Worm (Caenorhabditis elegans) whole organism, mixed stage, embryonic: ENCODE results near the gene T07D3.2.

Source experiments
- M03D4.4 ChIP-seq: sonication (generic microtip); optimal IDR thresholded peaks from 2 replicates; lab custom pipeline; 2017; ENCODE audit warnings: mild to moderate bottlenecking, missing genetic modification characterization, missing compliant biosample characterization
- bed-3 ChIP-seq: fragments of 200-800 bp; sonication (Bioruptor generic); optimal IDR thresholded peaks from 3 replicates; lab custom pipeline; 2018; ENCODE audit warnings: mild to moderate bottlenecking, missing genetic modification characterization, moderate library complexity, missing compliant biosample characterization
- blmp-1 ChIP-seq: fragments of 150-350 bp; optimal IDR thresholded peaks from 2 replicates; lab custom pipeline; 2014; ENCODE audit warnings: missing biosample characterization, missing genetic modification characterization
- ceh-39 ChIP-seq: fragments of 150-350 bp; optimal IDR thresholded peaks from 2 replicates; lab custom pipeline; 2014; ENCODE audit warnings: missing biosample characterization, missing genetic modification characterization
- ceh-43 ChIP-seq: fragments of 200-800 bp; sonication (Bioruptor generic); optimal IDR thresholded peaks from 2 replicates; lab custom pipeline; 2018; ENCODE audit warnings: mild to moderate bottlenecking, missing genetic modification characterization, moderate library complexity, missing compliant biosample characterization
- ceh-83 ChIP-seq: fragments of 200-800 bp; sonication (Bioruptor generic); optimal IDR thresholded peaks from 2 replicates; lab custom pipeline; 2018; ENCODE audit warnings: mild to moderate bottlenecking, missing genetic modification characterization, missing compliant biosample characterization
- ces-1 ChIP-seq: fragments of 150-350 bp; optimal IDR thresholded peaks from 2 replicates; lab custom pipeline; 2014; ENCODE audit warnings: missing biosample characterization, missing genetic modification reagents, missing genetic modification characterization
- drap-1 ChIP-seq: fragments of 200-800 bp; sonication (Bioruptor generic); optimal IDR thresholded peaks from 3 replicates; lab custom pipeline; 2018; ENCODE audit warnings: mild to moderate bottlenecking, missing genetic modification characterization, missing compliant biosample characterization
- elt-1 ChIP-seq: sonication (generic microtip); optimal IDR thresholded peaks from 2 replicates; lab custom pipeline; 2017; ENCODE audit warnings: missing genetic modification characterization, mild to moderate bottlenecking, missing compliant biosample characterization, antibody characterized with exemption, moderate library complexity, borderline replicate concordance; ENCODE audit not compliant: insufficient read depth
- elt-3 ChIP-seq: fragments of 150-350 bp; optimal IDR thresholded peaks from 2 replicates; lab custom pipeline; 2014; ENCODE audit warnings: missing biosample characterization, missing genetic modification characterization
- flh-1 ChIP-seq: fragments of 200-800 bp; sonication (Bioruptor generic); optimal IDR thresholded peaks from 2 replicates; lab custom pipeline; 2018; ENCODE audit warnings: mild to moderate bottlenecking, missing genetic modification characterization, moderate library complexity, missing compliant biosample characterization
- ham-2 ChIP-seq: fragments of 200-800 bp; sonication (Bioruptor generic); optimal IDR thresholded peaks from 2 replicates; lab custom pipeline; 2018; ENCODE audit warnings: mild to moderate bottlenecking, missing genetic modification characterization, missing compliant biosample characterization
- hlh-1 ChIP-seq: fragments of 150-350 bp; optimal IDR thresholded peaks from 2 replicates; lab custom pipeline; 2014; ENCODE audit warnings: missing biosample characterization, missing genetic modification reagents, missing genetic modification characterization
- lin-13 ChIP-seq: fragments of 150-350 bp; optimal IDR thresholded peaks from 2 replicates; lab custom pipeline; 2014; ENCODE audit warnings: missing biosample characterization, missing genetic modification characterization
- lin-32 ChIP-seq: fragments of 200-800 bp; sonication (Bioruptor generic); optimal IDR thresholded peaks from 2 replicates; lab custom pipeline; 2018; ENCODE audit warnings: mild to moderate bottlenecking, missing genetic modification characterization, missing compliant biosample characterization
- lsy-2 ChIP-seq: fragments of 150-350 bp; optimal IDR thresholded peaks from 2 replicates; lab custom pipeline; 2014; ENCODE audit warnings: missing biosample characterization, missing genetic modification characterization
- mab-5 ChIP-seq: fragments of 150-350 bp; optimal IDR thresholded peaks from 2 replicates; lab custom pipeline; 2014; ENCODE audit warnings: missing biosample characterization, missing genetic modification characterization
- mep-1 ChIP-seq: fragments of 150-350 bp; optimal IDR thresholded peaks from 2 replicates; lab custom pipeline; 2017; ENCODE audit warnings: missing biosample characterization, missing genetic modification reagents, missing genetic modification characterization, inconsistent platforms
- mls-2 ChIP-seq: sonication (generic microtip); optimal IDR thresholded peaks from 2 replicates; lab custom pipeline; 2016; ENCODE audit warnings: mild to moderate bottlenecking, missing genetic modification characterization, moderate library complexity, missing compliant biosample characterization
- nhr-12 ChIP-seq: fragments of 150-350 bp; optimal IDR thresholded peaks from 2 replicates; lab custom pipeline; 2014; ENCODE audit warnings: missing biosample characterization, missing genetic modification characterization
- nhr-2 ChIP-seq: fragments of 150-350 bp; optimal IDR thresholded peaks from 2 replicates; lab custom pipeline; 2014; ENCODE audit warnings: missing biosample characterization, missing genetic modification characterization
- nhr-237 ChIP-seq: fragments of 150-350 bp; optimal IDR thresholded peaks from 2 replicates; lab custom pipeline; 2014; ENCODE audit warnings: missing biosample characterization, missing genetic modification characterization
- nhr-28 ChIP-seq: fragments of 150-350 bp; optimal IDR thresholded peaks from 2 replicates; lab custom pipeline; 2014; ENCODE audit warnings: missing biosample characterization, missing genetic modification characterization
- nhr-76 ChIP-seq: sonication (generic microtip); optimal IDR thresholded peaks from 2 replicates; lab custom pipeline; 2017; ENCODE audit warnings: missing biosample characterization, missing genetic modification characterization
- sem-2 ChIP-seq: fragments of 200-800 bp; sonication (Bioruptor generic); optimal IDR thresholded peaks from 2 replicates; lab custom pipeline; 2018; ENCODE audit warnings: mild to moderate bottlenecking, missing genetic modification characterization, missing compliant biosample characterization
- snpc-4 ChIP-seq: fragments of 150-350 bp; optimal IDR thresholded peaks from 2 replicates; lab custom pipeline; 2014; ENCODE audit warnings: missing biosample characterization, missing genetic modification characterization
- sptf-1 ChIP-seq: sonication (generic microtip); optimal IDR thresholded peaks from 2 replicates; lab custom pipeline; 2017; ENCODE audit warnings: mild to moderate bottlenecking, missing genetic modification characterization, moderate library complexity, missing compliant biosample characterization
- unc-120 ChIP-seq: sonication (generic microtip); optimal IDR thresholded peaks from 2 replicates; lab custom pipeline; 2017; ENCODE audit warnings: missing genetic modification characterization, missing compliant biosample characterization; ENCODE audit not compliant: poor library complexity, severe bottlenecking
- unc-39 ChIP-seq: fragments of 150-350 bp; optimal IDR thresholded peaks from 2 replicates; lab custom pipeline; 2014; ENCODE audit warnings: missing biosample characterization, missing genetic modification characterization
- unc-62 ChIP-seq: fragments of 150-350 bp; optimal IDR thresholded peaks from 2 replicates; lab custom pipeline; 2014; ENCODE audit warnings: missing biosample characterization, missing genetic modification reagents, missing genetic modification characterization
- zip-8 ChIP-seq: fragments of 150-350 bp; optimal IDR thresholded peaks from 2 replicates; lab custom pipeline; 2014; ENCODE audit warnings: missing biosample characterization, missing genetic modification characterization
- ztf-11 ChIP-seq: fragments of 150-350 bp; optimal IDR thresholded peaks from 2 replicates; lab custom pipeline; 2014; ENCODE audit warnings: missing biosample characterization, missing genetic modification characterization

Gene T07D3.2

DNA sequence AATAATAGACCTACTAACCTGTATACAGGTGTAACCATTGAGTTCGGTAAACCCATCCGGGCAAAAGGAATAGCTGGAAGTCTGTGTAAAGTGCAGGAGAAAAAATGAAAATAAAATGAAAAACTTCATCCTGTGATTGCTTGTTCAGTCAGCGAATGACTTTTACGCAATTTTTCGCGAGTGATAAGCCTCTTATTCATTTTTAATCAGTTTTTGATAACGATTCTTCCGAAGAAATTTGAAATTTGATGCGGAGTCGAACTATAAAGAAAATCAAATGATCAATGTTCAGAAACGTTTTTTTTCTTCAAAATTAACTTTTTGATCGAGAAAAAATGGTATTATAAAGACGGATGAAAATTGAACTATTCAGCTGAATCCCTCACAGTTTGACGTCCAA lies 21.0 kb downstream of the T07D3.2 start:
- TF ChIP-seq M03D4.4 (no peak), ceh-43 (GFP tag; lab: Kevin White, UChicago) (no peak), snpc-4 (tag; lab: Kevin White, UChicago) (no peak), nhr-28 (tag; lab: Kevin White, UChicago) (no peak)
- TF ChIP-seq, all 35 proteins: peak for 0

DNA sequence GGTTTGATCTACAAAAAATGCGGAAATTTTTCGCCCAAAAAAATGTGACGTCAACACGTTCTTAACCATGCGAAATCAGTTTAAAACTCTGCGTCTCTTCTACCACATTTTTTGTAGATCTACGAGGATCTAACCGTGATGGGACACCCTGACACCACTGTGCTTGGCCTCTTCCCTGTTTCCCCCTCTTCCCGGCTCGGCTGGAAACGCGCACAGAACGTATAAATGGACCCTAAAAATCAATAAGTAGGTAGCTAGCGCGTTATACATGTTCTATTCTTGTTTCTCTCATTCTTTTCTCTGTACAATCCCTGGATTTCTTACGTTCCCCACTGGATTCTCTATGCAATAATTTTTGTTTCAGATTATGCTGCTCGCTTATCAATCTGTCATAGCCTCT lies 21.8 kb downstream of the T07D3.2 start, which contains the start of gene fbxc-28:
Gene fbxc-28 (plus strand): TSS at position 301 of the 400 bp plus-strand sequence.
- TF ChIP-seq ceh-83 (GFP tag; lab: Kevin White, UChicago) = no peak
- no peak for TF ChIP-seq mab-5 (tag; lab: Kevin White, UChicago)
- TF ChIP-seq nhr-2 = no peak
- TF ChIP-seq unc-120 (tag; lab: Kevin White, UChicago) = no peak
- TF ChIP-seq M03D4.4 = no peak
- no peak for TF ChIP-seq bed-3 (GFP tag; lab: Kevin White, UChicago)
- TF ChIP-seq ces-1 (GFP tag; lab: Kevin White, UChicago) = no peak
- no peak for TF ChIP-seq unc-39 (tag; lab: Kevin White, UChicago)
- no peak for TF ChIP-seq nhr-237
- no peak for TF ChIP-seq nhr-76
- TF ChIP-seq drap-1 = no peak
- no peak for TF ChIP-seq lin-13 (tag; lab: Kevin White, UChicago)
- no peak for TF ChIP-seq zip-8 (tag; lab: Kevin White, UChicago)
- no peak for TF ChIP-seq unc-62 (GFP tag; lab: Kevin White, UChicago)
- no peak for TF ChIP-seq flh-1 (GFP tag; lab: Kevin White, UChicago)
- no peak for TF ChIP-seq blmp-1 (tag; lab: Kevin White, UChicago)
- TF ChIP-seq elt-3 = no peak

DNA sequence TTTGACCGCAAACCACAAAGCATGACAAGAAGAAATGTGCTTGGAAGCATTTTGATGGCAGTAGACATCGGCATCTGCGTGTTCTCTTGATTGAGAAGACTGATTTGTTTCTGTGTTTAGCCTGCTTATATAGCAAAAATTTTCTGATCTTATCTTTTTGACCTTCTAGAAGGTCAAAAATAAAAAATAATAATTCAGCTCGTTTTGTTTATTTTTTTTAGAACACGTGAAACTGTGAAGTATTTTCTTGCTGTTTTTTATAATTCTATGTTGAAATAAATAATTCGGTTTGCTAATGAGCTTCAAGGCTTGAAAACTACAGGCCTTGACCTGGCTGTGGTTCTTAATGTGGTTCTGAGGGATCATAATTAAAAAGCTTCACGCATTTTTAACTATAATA lies 25.6 kb downstream of the T07D3.2 start, which contains the start of gene R07C3.13:
Gene R07C3.13 (minus strand): TSS at position 101 of the 400 bp plus-strand sequence.
- TF ChIP-seq nhr-76 (no peak), nhr-12 (tag; lab: Kevin White, UChicago) (no peak), ztf-11 (tag; lab: Kevin White, UChicago) (no peak), ceh-83 (GFP tag; lab: Kevin White, UChicago) (no peak), lin-13 (tag; lab: Kevin White, UChicago) (no peak), ham-2 (no peak), mls-2 (tag; lab: Kevin White, UChicago) (no peak), unc-39 (tag; lab: Kevin White, UChicago) (no peak), hlh-1 (tag; lab: Kevin White, UChicago) (no peak), ceh-39 (tag; lab: Kevin White, UChicago) (no peak), mep-1 (tag; lab: Kevin White, UChicago) (no peak), lsy-2 (tag; lab: Kevin White, UChicago) (no peak), M03D4.4 (no peak), bed-3 (GFP tag; lab: Kevin White, UChicago) (no peak), ces-1 (GFP tag; lab: Kevin White, UChicago) (no peak), ceh-43 (GFP tag; lab: Kevin White, UChicago) (no peak)

DNA sequence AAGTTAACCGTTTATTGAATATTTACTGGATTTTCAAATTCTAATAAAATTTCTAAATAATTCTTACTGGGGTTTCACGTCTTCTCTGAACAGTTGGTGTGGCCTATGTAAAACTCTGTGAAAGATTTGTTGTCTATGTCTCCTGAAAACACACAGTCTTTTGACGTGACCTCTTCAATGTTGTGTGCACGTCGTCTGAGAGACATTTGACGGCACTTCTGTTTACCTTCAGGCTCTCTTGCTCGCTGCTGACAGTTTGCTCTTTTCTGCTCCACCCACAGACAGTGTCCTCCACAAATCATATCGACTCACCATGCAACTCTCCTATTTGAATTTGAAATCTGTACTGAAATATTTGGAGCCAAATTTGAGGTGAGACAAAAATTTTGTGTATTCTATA lies 29.1 kb downstream of the T07D3.2 start, which contains the start of gene fbxc-34:
Gene fbxc-34 (plus strand): TSS at position 301 of the 400 bp plus-strand sequence.
- TF ChIP-seq hlh-1 (tag; lab: Kevin White, UChicago) = peak; percentile 33

DNA sequence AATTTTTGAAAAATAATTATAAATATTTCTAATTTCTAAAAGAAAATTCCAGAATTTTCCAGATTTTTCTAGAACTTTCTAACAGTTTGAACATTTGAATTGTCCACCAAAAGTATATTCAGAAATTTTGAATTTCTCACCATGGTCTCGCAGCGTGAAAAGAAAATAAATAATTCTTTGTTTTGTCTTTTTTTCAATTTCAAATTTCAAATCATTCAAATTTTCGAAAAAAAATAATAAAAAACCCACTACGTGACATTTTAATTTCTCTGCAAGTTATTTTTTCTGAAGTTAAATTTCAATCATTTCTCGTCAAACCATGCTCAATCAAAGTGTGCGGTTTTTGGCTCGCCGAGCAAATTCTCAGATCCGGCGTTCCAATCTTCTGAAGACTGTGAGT lies 31.0 kb downstream of the T07D3.2 start, which contains the start of gene acs-15:
Gene acs-15 (plus strand): TSS at position 301 of the 400 bp plus-strand sequence.
- no peak for TF ChIP-seq zip-8 (tag; lab: Kevin White, UChicago)
- TF ChIP-seq lin-32 (GFP tag; lab: Kevin White, UChicago) = no peak
- no peak for TF ChIP-seq snpc-4 (tag; lab: Kevin White, UChicago)
- no peak for TF ChIP-seq sem-2 (GFP tag; lab: Kevin White, UChicago)
- TF ChIP-seq sptf-1 (tag; lab: Kevin White, UChicago) = no peak
- no peak for TF ChIP-seq flh-1 (GFP tag; lab: Kevin White, UChicago)
- TF ChIP-seq elt-1 (tag; lab: Kevin White, UChicago) = no peak
- TF ChIP-seq mep-1 (tag; lab: Kevin White, UChicago) = no peak
- no peak for TF ChIP-seq ztf-11 (tag; lab: Kevin White, UChicago)
- TF ChIP-seq ceh-83 (GFP tag; lab: Kevin White, UChicago) = no peak
- TF ChIP-seq ceh-39 (tag; lab: Kevin White, UChicago) = no peak
- TF ChIP-seq unc-39 (tag; lab: Kevin White, UChicago) = no peak
- TF ChIP-seq elt-3 = no peak
- no peak for TF ChIP-seq blmp-1 (tag; lab: Kevin White, UChicago)
- TF ChIP-seq ces-1 (GFP tag; lab: Kevin White, UChicago) = no peak
- TF ChIP-seq M03D4.4 = no peak
- TF ChIP-seq unc-120 (tag; lab: Kevin White, UChicago) = no peak
- TF ChIP-seq unc-62 (GFP tag; lab: Kevin White, UChicago) = no peak
- TF ChIP-seq, all 35 proteins: peak for 0
